Worm (Caenorhabditis elegans) whole organism, L2 larva: ENCODE data around the gene K09E3.7.

Experiments
- C34F6.9 ChIP-seq: fragments of 150-350 bp; optimal IDR thresholded peaks from 2 replicates; lab custom pipeline; 2014; ENCODE audit warnings: missing biosample characterization, missing genetic modification characterization
- egl-27 ChIP-seq: sonication (generic microtip); optimal IDR thresholded peaks from 3 replicates; lab custom pipeline; 2017; ENCODE audit warnings: missing biosample characterization, missing genetic modification reagents, missing genetic modification characterization
- fos-1 ChIP-seq: fragments of 150-350 bp; optimal IDR thresholded peaks from 2 replicates; lab custom pipeline; 2014; ENCODE audit warnings: missing biosample characterization, missing genetic modification characterization
- mab-5 ChIP-seq: fragments of 150-350 bp; optimal IDR thresholded peaks from 2 replicates; lab custom pipeline; 2014; ENCODE audit warnings: missing biosample characterization, missing genetic modification characterization
- nhr-11 ChIP-seq: fragments of 150-350 bp; optimal IDR thresholded peaks from 2 replicates; lab custom pipeline; 2014; ENCODE audit warnings: missing biosample characterization, missing genetic modification characterization
- nhr-237 ChIP-seq: fragments of 150-350 bp; optimal IDR thresholded peaks from 2 replicates; lab custom pipeline; 2014; ENCODE audit warnings: missing biosample characterization, missing genetic modification characterization
- skn-1 ChIP-seq: sonication (generic microtip); optimal IDR thresholded peaks from 2 replicates; lab custom pipeline; 2017; ENCODE audit warnings: missing biosample characterization, missing genetic modification characterization
- zag-1 ChIP-seq: fragments of 150-350 bp; optimal IDR thresholded peaks from 2 replicates; lab custom pipeline; 2014; ENCODE audit warnings: missing biosample characterization, missing genetic modification characterization

DNA sequence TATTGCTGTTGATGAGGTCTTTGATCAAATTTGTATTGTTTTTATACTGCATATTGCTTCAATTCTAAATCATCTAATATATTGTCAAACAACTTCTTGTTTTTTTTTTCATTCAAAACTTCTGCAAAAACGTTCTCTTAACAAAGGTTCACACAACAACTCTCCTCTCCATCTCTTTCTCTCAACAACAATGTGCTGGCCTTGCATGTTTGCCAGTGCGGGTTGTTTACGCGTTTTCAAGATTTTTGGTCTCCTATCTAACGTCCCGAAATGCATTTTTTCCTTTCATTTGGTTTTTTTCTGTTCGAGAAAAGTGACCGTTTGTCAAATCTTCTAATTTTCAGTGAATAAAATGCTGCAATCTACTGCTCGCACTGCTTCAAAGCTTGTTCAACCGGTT is 41.9 kb downstream of the K09E3.7 start, which contains the start of gene sod-3:
- no peak for TF ChIP-seq egl-27 (tag; lab: Kevin White, UChicago)
- TF ChIP-seq mab-5 (tag; lab: Kevin White, UChicago): no peak
- no peak for TF ChIP-seq C34F6.9 (tag; lab: Kevin White, UChicago)
- no peak for TF ChIP-seq nhr-237 (tag; lab: Kevin White, UChicago)
- TF ChIP-seq fos-1 (tag; lab: Kevin White, UChicago): no peak
- no peak for TF ChIP-seq nhr-11 (tag; lab: Kevin White, UChicago)
- TF ChIP-seq skn-1 (tag; lab: Kevin White, UChicago): no peak
- TF ChIP-seq zag-1: no peak
